Worm (Caenorhabditis elegans) whole organism, mixed stage, embryonic: ENCODE measurements around the gene C31G12.1.
"Not testable (repeated sequence)": the region's sequence is repeated elsewhere in the genome, so short reads cannot be mapped to it uniquely, and the experiment has no call there.

Source experiments
- M03D4.4 ChIP-seq: sonication (generic microtip); optimal IDR thresholded peaks from 2 replicates; lab custom pipeline; 2017; ENCODE audit warnings: mild to moderate bottlenecking, missing genetic modification characterization, missing compliant biosample characterization
- bed-3 ChIP-seq: fragments of 200-800 bp; sonication (Bioruptor generic); optimal IDR thresholded peaks from 3 replicates; lab custom pipeline; 2018; ENCODE audit warnings: mild to moderate bottlenecking, missing genetic modification characterization, moderate library complexity, missing compliant biosample characterization
- blmp-1 ChIP-seq: fragments of 150-350 bp; optimal IDR thresholded peaks from 2 replicates; lab custom pipeline; 2014; ENCODE audit warnings: missing biosample characterization, missing genetic modification characterization
- ceh-39 ChIP-seq: fragments of 150-350 bp; optimal IDR thresholded peaks from 2 replicates; lab custom pipeline; 2014; ENCODE audit warnings: missing biosample characterization, missing genetic modification characterization
- ceh-43 ChIP-seq: fragments of 200-800 bp; sonication (Bioruptor generic); optimal IDR thresholded peaks from 2 replicates; lab custom pipeline; 2018; ENCODE audit warnings: mild to moderate bottlenecking, missing genetic modification characterization, moderate library complexity, missing compliant biosample characterization
- ceh-83 ChIP-seq: fragments of 200-800 bp; sonication (Bioruptor generic); optimal IDR thresholded peaks from 2 replicates; lab custom pipeline; 2018; ENCODE audit warnings: mild to moderate bottlenecking, missing genetic modification characterization, missing compliant biosample characterization
- ces-1 ChIP-seq: fragments of 150-350 bp; optimal IDR thresholded peaks from 2 replicates; lab custom pipeline; 2014; ENCODE audit warnings: missing biosample characterization, missing genetic modification reagents, missing genetic modification characterization
- cnd-1 ChIP-seq: fragments of 200-800 bp; sonication (Bioruptor generic); optimal IDR thresholded peaks from 2 replicates; lab custom pipeline; 2018; ENCODE audit warnings: mild to moderate bottlenecking, missing genetic modification characterization, missing compliant biosample characterization
- drap-1 ChIP-seq: fragments of 200-800 bp; sonication (Bioruptor generic); optimal IDR thresholded peaks from 3 replicates; lab custom pipeline; 2018; ENCODE audit warnings: mild to moderate bottlenecking, missing genetic modification characterization, missing compliant biosample characterization
- elt-1 ChIP-seq: sonication (generic microtip); optimal IDR thresholded peaks from 2 replicates; lab custom pipeline; 2017; ENCODE audit warnings: missing genetic modification characterization, mild to moderate bottlenecking, missing compliant biosample characterization, antibody characterized with exemption, moderate library complexity, borderline replicate concordance; ENCODE audit not compliant: insufficient read depth
- ham-2 ChIP-seq: fragments of 200-800 bp; sonication (Bioruptor generic); optimal IDR thresholded peaks from 2 replicates; lab custom pipeline; 2018; ENCODE audit warnings: mild to moderate bottlenecking, missing genetic modification characterization, missing compliant biosample characterization
- hlh-1 ChIP-seq: fragments of 150-350 bp; optimal IDR thresholded peaks from 2 replicates; lab custom pipeline; 2014; ENCODE audit warnings: missing biosample characterization, missing genetic modification reagents, missing genetic modification characterization
- lin-13 ChIP-seq: fragments of 150-350 bp; optimal IDR thresholded peaks from 2 replicates; lab custom pipeline; 2014; ENCODE audit warnings: missing biosample characterization, missing genetic modification characterization
- lsy-2 ChIP-seq: fragments of 150-350 bp; optimal IDR thresholded peaks from 2 replicates; lab custom pipeline; 2014; ENCODE audit warnings: missing biosample characterization, missing genetic modification characterization
- mab-5 ChIP-seq: fragments of 150-350 bp; optimal IDR thresholded peaks from 2 replicates; lab custom pipeline; 2014; ENCODE audit warnings: missing biosample characterization, missing genetic modification characterization
- mls-2 ChIP-seq: sonication (generic microtip); optimal IDR thresholded peaks from 2 replicates; lab custom pipeline; 2016; ENCODE audit warnings: mild to moderate bottlenecking, missing genetic modification characterization, moderate library complexity, missing compliant biosample characterization
- nhr-2 ChIP-seq: fragments of 150-350 bp; optimal IDR thresholded peaks from 2 replicates; lab custom pipeline; 2014; ENCODE audit warnings: missing biosample characterization, missing genetic modification characterization
- nhr-237 ChIP-seq: fragments of 150-350 bp; optimal IDR thresholded peaks from 2 replicates; lab custom pipeline; 2014; ENCODE audit warnings: missing biosample characterization, missing genetic modification characterization
- nhr-28 ChIP-seq: fragments of 150-350 bp; optimal IDR thresholded peaks from 2 replicates; lab custom pipeline; 2014; ENCODE audit warnings: missing biosample characterization, missing genetic modification characterization
- nhr-76 ChIP-seq: sonication (generic microtip); optimal IDR thresholded peaks from 2 replicates; lab custom pipeline; 2017; ENCODE audit warnings: missing biosample characterization, missing genetic modification characterization
- pha-4 ChIP-seq: fragments of 150-350 bp; optimal IDR thresholded peaks from 2 replicates; lab custom pipeline; 2018; ENCODE audit warnings: missing biosample characterization, missing genetic modification reagents, missing genetic modification characterization
- sem-2 ChIP-seq: fragments of 200-800 bp; sonication (Bioruptor generic); optimal IDR thresholded peaks from 2 replicates; lab custom pipeline; 2018; ENCODE audit warnings: mild to moderate bottlenecking, missing genetic modification characterization, missing compliant biosample characterization
- snpc-4 ChIP-seq: fragments of 150-350 bp; optimal IDR thresholded peaks from 2 replicates; lab custom pipeline; 2014; ENCODE audit warnings: missing biosample characterization, missing genetic modification characterization
- tbx-8 ChIP-seq: fragments of 200-800 bp; sonication (Bioruptor generic); optimal IDR thresholded peaks from 2 replicates; lab custom pipeline; 2018; ENCODE audit warnings: mild to moderate bottlenecking, missing genetic modification characterization, moderate library complexity, missing compliant biosample characterization
- unc-39 ChIP-seq: fragments of 150-350 bp; optimal IDR thresholded peaks from 2 replicates; lab custom pipeline; 2014; ENCODE audit warnings: missing biosample characterization, missing genetic modification characterization
- ztf-11 ChIP-seq: fragments of 150-350 bp; optimal IDR thresholded peaks from 2 replicates; lab custom pipeline; 2014; ENCODE audit warnings: missing biosample characterization, missing genetic modification characterization

The C31G12.1 gene

DNA sequence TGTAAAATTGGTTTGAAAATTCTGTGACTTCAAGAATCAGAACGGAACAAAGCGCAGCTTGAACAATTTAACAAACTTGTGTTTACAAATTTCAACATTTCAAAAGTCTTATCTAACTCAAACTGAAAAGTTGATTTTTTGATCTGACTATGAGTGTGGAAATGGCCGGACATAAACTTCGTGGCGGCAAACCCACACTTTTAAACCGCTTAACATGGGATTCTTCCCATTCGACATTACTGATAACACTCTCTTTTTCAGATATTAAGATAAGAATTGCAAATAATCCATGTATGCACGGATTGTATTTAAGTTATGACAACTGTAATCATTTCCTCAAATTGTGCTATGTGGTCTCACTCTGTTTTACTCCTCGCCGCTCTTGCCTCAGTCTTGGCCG is 11.4 kb downstream of the C31G12.1 start, which contains the start of gene clec-42:
TSS of gene clec-42 (plus strand) at position 285 of the 400 bp plus-strand sequence.
- no peak for TF ChIP-seq ceh-83

DNA sequence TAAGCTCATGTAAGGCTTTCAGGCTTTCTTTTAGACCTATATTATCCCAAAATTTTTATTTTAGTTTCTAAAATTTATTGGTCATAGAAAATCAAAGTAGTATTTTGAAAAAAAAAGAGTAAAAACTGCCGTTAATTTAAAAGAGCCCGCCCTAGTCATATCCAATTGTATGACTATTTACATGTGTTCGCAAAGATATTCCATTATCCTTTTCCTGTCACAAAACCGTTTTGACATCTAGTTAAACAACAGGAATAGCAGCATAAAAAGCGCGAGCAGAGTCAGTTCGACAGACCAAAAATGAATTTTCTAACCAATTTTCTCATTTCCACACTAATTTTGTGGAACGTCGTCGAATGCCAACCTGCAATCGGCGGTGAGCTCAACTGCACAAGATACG is 15.2 kb downstream of the C31G12.1 start, which contains the start of gene F16H6.3:
TSS of gene F16H6.3 (plus strand) at position 301 of the 400 bp plus-strand sequence.
- no peak for TF ChIP-seq elt-1 (tag; lab: Kevin White, UChicago)

DNA sequence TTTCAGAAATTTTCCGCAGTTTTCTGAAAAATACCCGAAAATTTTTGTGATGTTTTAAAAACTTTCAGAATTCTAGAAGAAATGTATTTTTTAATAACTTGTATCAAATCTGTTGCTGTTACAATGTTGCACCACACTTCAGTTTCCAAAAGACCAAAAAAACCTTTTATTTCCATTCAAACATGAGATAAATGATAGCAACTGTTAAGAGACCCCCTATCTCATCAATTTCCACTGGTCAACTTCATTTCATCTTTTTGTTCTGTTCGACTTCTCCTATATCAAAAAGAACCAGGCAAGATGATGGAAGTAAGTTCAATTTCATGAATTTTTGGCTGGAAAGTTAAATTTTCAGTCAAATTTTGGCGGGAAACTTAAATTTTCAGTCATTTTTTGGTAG is 18.7 kb downstream of the C31G12.1 start, which contains the start of gene F16H6.4:
TSS of gene F16H6.4 (plus strand) at position 301 of the 400 bp plus-strand sequence.
- no peak for TF ChIP-seq drap-1 (GFP tag; lab: Kevin White, UChicago)
- no peak for TF ChIP-seq nhr-237
- TF ChIP-seq ceh-43: no peak
- no peak for TF ChIP-seq lin-13 (tag; lab: Kevin White, UChicago)
- no peak for TF ChIP-seq blmp-1 (tag; lab: Kevin White, UChicago)
- TF ChIP-seq elt-1 (tag; lab: Kevin White, UChicago): no peak
- TF ChIP-seq mab-5: no peak
- TF ChIP-seq nhr-76 (tag; lab: Kevin White, UChicago): no peak
- no peak for TF ChIP-seq lsy-2 (tag; lab: Kevin White, UChicago)
- no peak for TF ChIP-seq ces-1 (GFP tag; lab: Kevin White, UChicago)
- TF ChIP-seq tbx-8 (GFP tag; lab: Kevin White, UChicago): no peak

DNA sequence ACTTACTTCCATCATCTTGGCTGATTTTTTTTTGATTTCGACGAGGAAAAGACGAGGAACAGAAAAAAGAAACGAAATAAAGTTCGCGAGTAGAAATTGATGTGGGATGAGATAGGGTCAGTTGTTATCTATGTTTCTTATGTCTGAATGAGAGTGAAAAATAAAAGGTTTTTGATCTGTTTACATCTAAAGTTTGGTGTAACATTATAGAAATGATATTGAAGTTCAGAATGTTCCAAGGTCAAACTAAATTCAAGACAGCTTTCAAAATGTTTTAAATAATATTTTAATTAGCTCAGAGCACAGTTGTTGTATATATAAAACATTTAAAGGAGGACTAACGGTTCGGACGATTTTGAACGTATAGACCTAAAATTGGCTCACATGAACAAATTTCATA is 29.3 kb downstream of the C31G12.1 start, which contains the start of gene F16H6.7:
TSS of gene F16H6.7 (minus strand) at position 101 of the 400 bp plus-strand sequence.
- no peak for TF ChIP-seq ceh-39
- TF ChIP-seq nhr-237: no peak
- TF ChIP-seq cnd-1 (tag; lab: Kevin White, UChicago): no peak
- no peak for TF ChIP-seq nhr-28 (tag; lab: Kevin White, UChicago)
- no peak for TF ChIP-seq ceh-83
- no peak for TF ChIP-seq sem-2 (GFP tag; lab: Kevin White, UChicago)
- no peak for TF ChIP-seq drap-1 (GFP tag; lab: Kevin White, UChicago)
- TF ChIP-seq bed-3: no peak
- no peak for TF ChIP-seq ces-1 (GFP tag; lab: Kevin White, UChicago)
- no peak for TF ChIP-seq lin-13 (tag; lab: Kevin White, UChicago)
- TF ChIP-seq mls-2 (tag; lab: Kevin White, UChicago): no peak
- TF ChIP-seq ham-2: no peak
- TF ChIP-seq ceh-43: no peak
- TF ChIP-seq ztf-11 (tag; lab: Kevin White, UChicago): no peak
- TF ChIP-seq lsy-2 (tag; lab: Kevin White, UChicago): no peak
- no peak for TF ChIP-seq unc-39 (tag; lab: Kevin White, UChicago)
- no peak for TF ChIP-seq pha-4
- TF ChIP-seq nhr-2: no peak
- TF ChIP-seq, all 35 proteins: peak for 0

DNA sequence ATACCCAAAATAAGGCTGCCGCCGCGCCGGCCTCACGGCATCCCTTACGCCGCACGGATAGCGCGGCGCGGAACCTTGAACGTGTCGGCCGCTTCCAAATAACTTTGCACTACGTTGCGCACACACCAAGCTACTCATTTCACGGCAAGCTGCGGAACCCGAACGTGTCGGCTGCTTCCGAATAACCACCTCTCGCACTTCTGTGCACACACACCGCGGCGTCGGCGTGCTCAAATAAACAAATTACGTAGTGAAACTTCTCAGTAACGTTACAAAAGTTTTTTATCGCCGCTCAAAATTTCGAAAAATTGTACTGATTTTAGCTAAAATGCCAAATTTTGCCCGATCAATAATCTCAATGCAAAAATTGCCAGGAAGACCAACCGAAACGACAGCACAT is 33.1 kb downstream of the C31G12.1 start:
- TF ChIP-seq lsy-2 (tag; lab: Kevin White, UChicago) (no peak), hlh-1 (tag; lab: Kevin White, UChicago) (no peak)

DNA sequence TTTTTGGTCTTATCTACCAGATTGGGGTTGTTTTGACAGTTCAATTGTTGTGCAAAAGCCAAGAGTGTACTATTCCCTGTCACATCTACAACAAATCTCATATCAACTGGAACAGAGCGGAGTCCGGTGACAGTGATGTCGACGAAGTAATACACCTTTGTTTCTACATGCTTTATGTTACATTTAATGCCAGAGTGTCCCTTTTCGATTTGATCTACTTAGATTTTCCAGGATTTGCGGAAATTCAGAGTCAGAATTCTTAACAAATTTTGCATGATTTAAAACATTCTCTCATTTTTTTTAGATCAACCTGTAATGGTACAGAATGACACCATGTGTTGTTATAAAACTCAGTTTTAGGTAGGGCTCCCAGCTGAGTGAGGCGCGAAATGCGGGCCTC is 36.4 kb downstream of the C31G12.1 start, which contains the start of gene F16H6.8:
TSS of gene F16H6.8 (minus strand) at position 101 of the 400 bp plus-strand sequence.
- not testable (repeated sequence) for TF ChIP-seq tbx-8 (GFP tag; lab: Kevin White, UChicago); M03D4.4; unc-39 (tag; lab: Kevin White, UChicago)

DNA sequence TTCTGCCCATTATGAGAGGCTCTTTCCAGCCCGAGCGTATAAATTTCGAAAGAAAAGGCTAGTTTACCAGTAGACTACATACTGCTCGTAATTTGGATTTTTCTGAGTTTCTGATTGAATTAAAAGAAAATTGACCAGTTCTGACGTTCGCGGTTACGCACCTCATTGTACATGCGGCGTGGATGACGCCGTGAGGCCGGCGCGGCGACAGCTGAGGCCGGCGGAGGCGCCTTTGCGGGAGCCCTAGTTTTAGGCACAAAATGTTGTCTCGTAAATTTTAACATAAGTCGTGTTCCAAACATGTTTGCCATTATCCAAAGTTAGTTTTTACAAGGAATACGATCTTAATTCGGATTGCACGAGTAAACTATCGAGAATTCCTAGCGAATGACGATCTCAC is 37.0 kb downstream of the C31G12.1 start, which contains the start of gene F16H6.9:
TSS of gene F16H6.9 (plus strand) at position 301 of the 400 bp plus-strand sequence.
- not testable (repeated sequence) for TF ChIP-seq nhr-2; blmp-1 (tag; lab: Kevin White, UChicago); tbx-8 (GFP tag; lab: Kevin White, UChicago)

DNA sequence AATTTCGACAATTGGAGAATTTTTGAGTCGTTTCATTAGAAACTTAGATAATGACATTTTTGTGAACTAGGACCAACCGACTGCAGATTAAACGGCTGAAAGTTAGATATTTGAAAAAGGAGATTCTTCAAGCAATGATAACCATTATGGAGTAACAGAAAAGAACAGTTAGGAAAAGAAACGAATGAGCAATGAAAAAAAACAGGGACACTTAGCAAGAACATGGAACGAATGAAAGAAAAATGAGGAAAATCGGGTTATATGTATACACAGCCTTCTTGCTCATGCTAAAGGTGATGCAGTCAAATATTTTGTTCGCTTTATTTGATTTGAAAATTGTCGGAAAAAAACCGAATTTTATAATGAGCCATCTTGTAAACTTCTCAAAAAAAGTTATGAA is 44.6 kb downstream of the C31G12.1 start, which contains the start of gene F16H6.10:
TSS of gene F16H6.10 (minus strand) at position 101 of the 400 bp plus-strand sequence.
- TF ChIP-seq snpc-4 (tag; lab: Kevin White, UChicago): no peak
- no peak for TF ChIP-seq elt-1 (tag; lab: Kevin White, UChicago)
- TF ChIP-seq nhr-237: no peak
- TF ChIP-seq mab-5: no peak
- TF ChIP-seq ztf-11 (tag; lab: Kevin White, UChicago): no peak
- no peak for TF ChIP-seq nhr-28 (tag; lab: Kevin White, UChicago)
